Worm (Caenorhabditis elegans): ENCODE data around the gene his-60.

Gene his-60

DNA sequence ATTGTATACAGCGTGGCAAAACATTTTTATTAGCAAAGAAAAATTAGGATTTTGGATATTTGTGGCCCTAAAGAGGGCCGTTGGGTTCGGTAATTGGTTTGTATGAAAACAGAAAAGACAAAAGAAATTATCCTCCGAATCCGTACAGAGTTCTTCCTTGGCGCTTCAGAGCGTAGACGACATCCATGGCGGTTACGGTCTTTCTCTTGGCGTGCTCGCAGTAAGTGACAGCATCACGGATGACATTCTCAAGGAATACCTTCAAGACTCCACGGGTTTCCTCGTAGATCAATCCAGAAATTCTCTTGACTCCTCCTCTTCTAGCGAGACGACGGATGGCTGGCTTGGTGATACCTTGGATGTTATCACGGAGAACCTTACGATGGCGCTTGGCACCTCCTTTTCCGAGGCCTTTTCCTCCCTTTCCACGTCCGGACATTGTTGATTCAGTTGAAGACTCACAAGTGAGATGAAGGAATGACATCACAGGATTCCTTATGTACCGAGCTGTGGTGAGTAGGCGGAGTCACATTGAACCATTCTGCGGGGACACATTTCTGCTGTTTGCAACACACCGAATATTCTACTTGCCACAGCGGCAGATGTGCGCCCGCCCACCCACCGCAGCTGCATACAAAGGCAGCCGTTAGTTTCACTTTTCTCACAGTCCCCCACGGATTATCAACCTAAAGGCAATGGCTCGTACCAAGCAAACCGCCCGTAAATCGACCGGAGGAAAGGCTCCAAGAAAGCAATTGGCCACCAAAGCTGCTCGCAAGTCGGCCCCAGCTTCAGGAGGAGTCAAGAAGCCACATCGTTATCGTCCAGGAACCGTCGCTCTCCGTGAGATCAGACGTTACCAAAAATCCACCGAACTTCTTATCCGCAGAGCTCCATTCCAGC, at the start of gene his-60, which contains the start of gene his-59:
Gene his-60, minus strand, starts transcription at position 439 of the 903 bp plus-strand sequence.
Gene his-59, plus strand, starts transcription at position 696 of the 903 bp plus-strand sequence.
- TF ChIP-seq C06A6.2 (GFP tag; conservative IDR thresholded peaks at IDR 0.05), result no peak
- TF ChIP-seq Y53F4B.3 (GFP tag; IDR thresholded peaks at IDR 0.05), result no peak
- TF ChIP-seq ztf-3 (GFP tag; optimal IDR thresholded peaks at IDR 0.05), result no peak
- no peak; the same call in 1 of the 2 replicates for TF ChIP-seq ceh-91 (GFP tag; IDR thresholded peaks at IDR 0.05)
- TF ChIP-seq hsf-1 (GFP tag; IDR thresholded peaks at IDR 0.05), result peak; percentile 13
- peak; percentile 41; the same call in 1 of the 2 replicates for TF ChIP-seq hmg-1.2 (GFP tag; IDR thresholded peaks at IDR 0.05)
- peak; percentile 67 for TF ChIP-seq tbp1 (GFP tag; optimal IDR thresholded peaks at IDR 0.05)
- no peak; the same call in 1 of the 2 replicates for TF ChIP-seq zfh-2 (GFP tag; conservative IDR thresholded peaks at IDR 0.05)
- no peak for TF ChIP-seq dpff-1 (tag; optimal IDR thresholded peaks at IDR 0.05)
- TF ChIP-seq D2030.7 (GFP tag; IDR thresholded peaks at IDR 0.05), result peak; percentile 39; the same call in 1 of the 2 replicates
- 0 out of 2 replicates have a peak, but pooled peaks have one; percentile 18 for TF ChIP-seq C17E4.6 (GFP tag; IDR thresholded peaks at IDR 0.05)
- no peak for TF ChIP-seq let-607 (tag; optimal IDR thresholded peaks at IDR 0.05)
- TF ChIP-seq dox-1 (GFP tag; IDR thresholded peaks at IDR 0.05), result peak; percentile 93
- no peak; the same call in 1 of the 2 replicates for TF ChIP-seq ceh-100 (GFP tag; IDR thresholded peaks at IDR 0.05)
- TF ChIP-seq nhr-179 (tag; optimal IDR thresholded peaks at IDR 0.05), result no peak
- peak; percentile 48 for TF ChIP-seq athp-1 (tag; optimal IDR thresholded peaks at IDR 0.05)
- no peak for TF ChIP-seq snpc-1.1 (tag; optimal IDR thresholded peaks at IDR 0.05; ENCODE audit: insufficient read depth)
- TF ChIP-seq mes-4 (tag; optimal IDR thresholded peaks at IDR 0.05), result peak; percentile 48
- TF ChIP-seq F57C9.4 (tag; optimal IDR thresholded peaks at IDR 0.05), result no peak
- no peak for TF ChIP-seq ccch-3 (GFP tag; optimal IDR thresholded peaks at IDR 0.05)
- TF ChIP-seq aptf-3 (GFP tag; IDR thresholded peaks at IDR 0.05), result no peak
- peak; percentile 59 for TF ChIP-seq zim-3 (tag; optimal IDR thresholded peaks at IDR 0.05)
- TF ChIP-seq F55B11.4 (tag; optimal IDR thresholded peaks at IDR 0.05; ENCODE audit: borderline replicate concordance, insufficient read depth), result no peak
- TF ChIP-seq F37B4.10 (GFP tag; IDR thresholded peaks at IDR 0.05), result peak; percentile 61; the same call in 1 of the 2 replicates
- peak; percentile 81 for TF ChIP-seq attf-6 (GFP tag; IDR thresholded peaks at IDR 0.05)
- no peak for TF ChIP-seq ztf-26 (tag; optimal IDR thresholded peaks at IDR 0.05)
- peak; percentile 44 for TF ChIP-seq lin-54 (GFP tag; optimal IDR thresholded peaks at IDR 0.05)
- no peak for TF ChIP-seq bed-2 (GFP tag; IDR thresholded peaks at IDR 0.05)
- peak; percentile 93 for TF ChIP-seq Y79H2A.3 (GFP tag; conservative IDR thresholded peaks at IDR 0.05)
- TF ChIP-seq ztf-22 (GFP tag; optimal IDR thresholded peaks at IDR 0.05), result no peak
- no peak for TF ChIP-seq somi-1 (GFP tag; optimal IDR thresholded peaks at IDR 0.05)
- TF ChIP-seq F33H1.4 (GFP tag; IDR thresholded peaks at IDR 0.05), result 0 out of 2 replicates have a peak, but pooled peaks have one; percentile 24
- TF ChIP-seq B0336.3 (GFP tag; IDR thresholded peaks at IDR 0.05), result peak; percentile 77
- peak; percentile 64; the same call in 1 of the 2 replicates for TF ChIP-seq ekl-4 (GFP tag; IDR thresholded peaks at IDR 0.05)
- no peak for TF ChIP-seq bed-1 (GFP tag; IDR thresholded peaks at IDR 0.05)
- no peak for TF ChIP-seq nhr-80 (tag; optimal IDR thresholded peaks at IDR 0.05)
- TF ChIP-seq Y95B8A.8 (GFP tag; IDR thresholded peaks at IDR 0.05), result peak; percentile 82
- TF ChIP-seq T07F8.4 (tag; optimal IDR thresholded peaks at IDR 0.05), result peak; percentile 31
- TF ChIP-seq nhr-27 (tag; optimal IDR thresholded peaks at IDR 0.05), result no peak
- TF ChIP-seq mxl-1 (tag; optimal IDR thresholded peaks at IDR 0.05), result no peak
- no peak for TF ChIP-seq sea-2 (GFP tag; IDR thresholded peaks at IDR 0.05)
- peak; percentile 13 for TF ChIP-seq ceh-27 (GFP tag; optimal IDR thresholded peaks at IDR 0.05)
- TF ChIP-seq akir-1 (GFP tag; optimal IDR thresholded peaks at IDR 0.05), result no peak
- no peak for TF ChIP-seq tbx-9 (tag; optimal IDR thresholded peaks at IDR 0.05; ENCODE audit: borderline replicate concordance)
- TF ChIP-seq madf-10 (tag; optimal IDR thresholded peaks at IDR 0.05), result no peak
- TF ChIP-seq ceh-40 (GFP tag; IDR thresholded peaks at IDR 0.05), result peak; percentile 75
